Worm (Caenorhabditis elegans) whole organism, L3 larva: ENCODE data around the gene K05G3.1.

Experiments used
- R02D3.7 ChIP-seq: fragments of 150-350 bp; optimal IDR thresholded peaks from 2 replicates; lab custom pipeline; 2014; ENCODE audit warnings: missing biosample characterization, missing genetic modification characterization
- aly-2 ChIP-seq: fragments of 150-350 bp; optimal IDR thresholded peaks from 2 replicates; lab custom pipeline; 2014; ENCODE audit warnings: missing biosample characterization, missing genetic modification characterization
- ama-1 ChIP-seq: fragments of 150-350 bp; optimal IDR thresholded peaks from 2 replicates; lab custom pipeline; 2018
- ceh-16 ChIP-seq: sonication (generic microtip); optimal IDR thresholded peaks from 2 replicates; lab custom pipeline; 2017; ENCODE audit warnings: missing biosample characterization, missing genetic modification characterization
- ceh-82 ChIP-seq: fragments of 150-350 bp; optimal IDR thresholded peaks from 2 replicates; lab custom pipeline; 2014; ENCODE audit warnings: missing biosample characterization, missing genetic modification characterization
- daf-12 ChIP-seq: fragments of 150-350 bp; optimal IDR thresholded peaks from 2 replicates; lab custom pipeline; 2014; ENCODE audit warnings: missing biosample characterization, missing genetic modification reagents, missing genetic modification characterization
- egl-27 ChIP-seq: sonication (generic microtip); optimal IDR thresholded peaks from 4 replicates; lab custom pipeline; 2017; ENCODE audit warnings: missing biosample characterization, missing genetic modification reagents, missing genetic modification characterization
- egl-5 ChIP-seq: fragments of 150-350 bp; optimal IDR thresholded peaks from 2 replicates; lab custom pipeline; 2017; ENCODE audit warnings: missing biosample characterization, missing genetic modification reagents, missing genetic modification characterization, inconsistent platforms
- elt-1 ChIP-seq: fragments of 150-350 bp; optimal IDR thresholded peaks from 2 replicates; lab custom pipeline; 2014; ENCODE audit warnings: missing biosample characterization, missing genetic modification characterization
- elt-2 ChIP-seq: sonication (generic microtip); optimal IDR thresholded peaks from 2 replicates; lab custom pipeline; 2016; ENCODE audit warnings: missing genetic modification reagents, mild to moderate bottlenecking, missing genetic modification characterization, missing compliant biosample characterization
- fkh-10 ChIP-seq: sonication (generic microtip); optimal IDR thresholded peaks from 2 replicates; lab custom pipeline; 2017; ENCODE audit warnings: missing biosample characterization, missing genetic modification reagents, missing genetic modification characterization
- fkh-2 ChIP-seq: fragments of 150-350 bp; optimal IDR thresholded peaks from 2 replicates; lab custom pipeline; 2014; ENCODE audit warnings: missing biosample characterization, missing genetic modification reagents, missing genetic modification characterization
- fos-1 ChIP-seq: fragments of 150-350 bp; optimal IDR thresholded peaks from 2 replicates; lab custom pipeline; 2014; ENCODE audit warnings: missing biosample characterization, missing genetic modification characterization
- hmg-11 ChIP-seq: sonication (generic microtip); optimal IDR thresholded peaks from 2 replicates; lab custom pipeline; 2016; ENCODE audit warnings: missing genetic modification characterization, missing compliant biosample characterization
- jun-1 ChIP-seq: fragments of 150-350 bp; optimal IDR thresholded peaks from 2 replicates; lab custom pipeline; 2014; ENCODE audit warnings: missing biosample characterization, missing genetic modification reagents, missing genetic modification characterization
- lin-15B ChIP-seq: fragments of 150-350 bp; optimal IDR thresholded peaks from 2 replicates; lab custom pipeline; 2014; ENCODE audit warnings: missing biosample characterization, missing genetic modification characterization
- lin-39 ChIP-seq: fragments of 150-350 bp; optimal IDR thresholded peaks from 2 replicates; lab custom pipeline; 2018; ENCODE audit warnings: missing biosample characterization, missing genetic modification reagents, missing genetic modification characterization
- lsy-12 ChIP-seq: sonication (generic microtip); optimal IDR thresholded peaks from 2 replicates; lab custom pipeline; 2016; ENCODE audit warnings: mild to moderate bottlenecking, missing genetic modification characterization, missing compliant biosample characterization
- mdl-1 ChIP-seq: fragments of 150-350 bp; optimal IDR thresholded peaks from 2 replicates; lab custom pipeline; 2014; ENCODE audit warnings: missing biosample characterization, missing genetic modification characterization
- mml-1 ChIP-seq: fragments of 150-350 bp; sonication (generic microtip); optimal IDR thresholded peaks from 3 replicates; lab custom pipeline; 2014; ENCODE audit warnings: missing biosample characterization, missing genetic modification characterization
- nfya-1 ChIP-seq: sonication (generic microtip); optimal IDR thresholded peaks from 2 replicates; lab custom pipeline; 2017; ENCODE audit warnings: missing genetic modification characterization, mild to moderate bottlenecking, missing compliant biosample characterization, antibody characterized with exemption, moderate library complexity; ENCODE audit not compliant: insufficient read depth
- nhr-11 ChIP-seq: fragments of 150-350 bp; optimal IDR thresholded peaks from 2 replicates; lab custom pipeline; 2014; ENCODE audit warnings: missing biosample characterization, missing genetic modification characterization
- nhr-12 ChIP-seq: fragments of 150-350 bp; optimal IDR thresholded peaks from 2 replicates; lab custom pipeline; 2014; ENCODE audit warnings: missing biosample characterization, missing genetic modification characterization
- nhr-23 ChIP-seq: fragments of 150-350 bp; optimal IDR thresholded peaks from 2 replicates; lab custom pipeline; 2014; ENCODE audit warnings: missing biosample characterization, missing genetic modification reagents, missing genetic modification characterization
- nhr-237 ChIP-seq: fragments of 150-350 bp; optimal IDR thresholded peaks from 2 replicates; lab custom pipeline; 2014; ENCODE audit warnings: missing biosample characterization, missing genetic modification characterization
- nhr-25 ChIP-seq: sonication (generic microtip); optimal IDR thresholded peaks from 2 replicates; lab custom pipeline; 2017; ENCODE audit warnings: missing biosample characterization, missing genetic modification characterization
- nhr-28 ChIP-seq: fragments of 150-350 bp; optimal IDR thresholded peaks from 2 replicates; lab custom pipeline; 2014; ENCODE audit warnings: missing biosample characterization, missing genetic modification characterization
- nhr-67 ChIP-seq: fragments of 150-350 bp; optimal IDR thresholded peaks from 2 replicates; lab custom pipeline; 2014; ENCODE audit warnings: missing biosample characterization, missing genetic modification characterization
- nhr-77 ChIP-seq: fragments of 150-350 bp; optimal IDR thresholded peaks from 2 replicates; lab custom pipeline; 2014; ENCODE audit warnings: missing biosample characterization, missing genetic modification characterization
- pha-4 ChIP-seq: fragments of 150-350 bp; optimal IDR thresholded peaks from 2 replicates; lab custom pipeline; 2014; ENCODE audit warnings: missing biosample characterization, missing genetic modification reagents, missing genetic modification characterization
- sea-2 ChIP-seq: fragments of 150-350 bp; sonication (generic microtip); optimal IDR thresholded peaks from 4 replicates; lab custom pipeline; 2014; ENCODE audit warnings: missing biosample characterization, missing genetic modification reagents, missing genetic modification characterization
- skn-1 ChIP-seq: fragments of 150-350 bp; optimal IDR thresholded peaks from 2 replicates; lab custom pipeline; 2014; ENCODE audit warnings: missing biosample characterization, missing genetic modification characterization
- unc-39 ChIP-seq: sonication (generic microtip); optimal IDR thresholded peaks from 4 replicates; lab custom pipeline; 2017; ENCODE audit warnings: missing biosample characterization, missing genetic modification characterization
- unc-62 ChIP-seq: fragments of 150-350 bp; sonication (generic microtip); optimal IDR thresholded peaks from 4 replicates; lab custom pipeline; 2014; ENCODE audit warnings: missing biosample characterization, missing genetic modification reagents, missing genetic modification characterization
- zag-1 ChIP-seq: fragments of 150-350 bp; optimal IDR thresholded peaks from 2 replicates; lab custom pipeline; 2014; ENCODE audit warnings: missing biosample characterization, missing genetic modification characterization

The K05G3.1 gene

ce11 chrX:16534564-16534963, 33.4 kb downstream of the K05G3.1 start (continued):
- TF ChIP-seq nhr-237 (tag; lab: Kevin White, UChicago) (no peak), fkh-10 (GFP tag; lab: Kevin White, UChicago) (no peak), aly-2 (tag; lab: Kevin White, UChicago) (no peak), egl-5 (tag; lab: Kevin White, UChicago) (peak; percentile 61), lsy-12 (no peak), fkh-2 (tag; lab: Kevin White, UChicago) (no peak), nhr-77 (tag; lab: Kevin White, UChicago) (no peak), daf-12 (tag; lab: Kevin White, UChicago) (no peak)

- TF ChIP-seq nfya-1 (tag; lab: Kevin White, UChicago) = no peak
- no peak for TF ChIP-seq unc-39 (tag; lab: Kevin White, UChicago)
- TF ChIP-seq jun-1 (tag; lab: Kevin White, UChicago) = no peak
- no peak for TF ChIP-seq hmg-11 (tag; lab: Kevin White, UChicago)
- no peak for TF ChIP-seq nhr-237 (tag; lab: Kevin White, UChicago)
- TF ChIP-seq egl-27 (tag; lab: Kevin White, UChicago) = no peak
- TF ChIP-seq elt-1 = no peak
- TF ChIP-seq nhr-12 = no peak
- TF ChIP-seq unc-62 (GFP tag; lab: Kevin White, UChicago) = no peak
- no peak for TF ChIP-seq mml-1
- no peak for TF ChIP-seq daf-12 (tag; lab: Kevin White, UChicago)
- no peak for TF ChIP-seq nhr-67 (tag; lab: Kevin White, UChicago)
- TF ChIP-seq fkh-10 (GFP tag; lab: Kevin White, UChicago) = no peak
- TF ChIP-seq nhr-28 (tag; lab: Kevin White, UChicago) = no peak
- no peak for TF ChIP-seq ceh-82 (tag; lab: Kevin White, UChicago)
- no peak for TF ChIP-seq ceh-16 (tag; lab: Kevin White, UChicago)
These were observed 34.1 kb downstream of the K05G3.1 start for ce11 chrX:16535192-16535591.

- TF ChIP-seq nfya-1 (tag; lab: Kevin White, UChicago) (peak; percentile 3), lin-39 (tag; lab: Kevin White, UChicago) (no peak)
These were observed 35.3 kb downstream of the K05G3.1 start, which contains the start of gene pat-9 for ce11 chrX:16536230-16536940. TSS of gene pat-9 (plus strand) at chrX:16536890.

- no peak for TF ChIP-seq hmg-11 (tag; lab: Kevin White, UChicago)
- TF ChIP-seq elt-1 = no peak
- no peak for TF ChIP-seq lsy-12
- TF ChIP-seq pha-4 = no peak
These were observed 39.2 kb downstream of the K05G3.1 start, which contains the start of gene osm-1 for ce11 chrX:16540374-16540773. TSS of gene osm-1 (plus strand) at chrX:16540674.

ce11 chrX:16543887-16544286, 42.8 kb downstream of the K05G3.1 start:
- TF ChIP-seq pha-4 (no peak), R02D3.7 (tag; lab: Kevin White, UChicago) (no peak), nhr-77 (tag; lab: Kevin White, UChicago) (no peak), nhr-23 (tag; lab: Kevin White, UChicago) (no peak), zag-1 (tag; lab: Kevin White, UChicago) (no peak), ceh-16 (tag; lab: Kevin White, UChicago) (no peak), aly-2 (tag; lab: Kevin White, UChicago) (no peak), lin-15B (tag; lab: Kevin White, UChicago) (no peak), ama-1 (lab: Kevin White, UChicago) (no peak), nhr-25 (tag; lab: Kevin White, UChicago) (no peak), skn-1 (tag; lab: Kevin White, UChicago) (no peak), fos-1 (tag; lab: Kevin White, UChicago) (no peak), elt-2 (tag; lab: Kevin White, UChicago) (no peak), sea-2 (GFP tag; lab: Kevin White, UChicago) (no peak), nhr-11 (tag; lab: Kevin White, UChicago) (no peak), lin-39 (tag; lab: Kevin White, UChicago) (no peak), mdl-1 (tag; lab: Kevin White, UChicago) (no peak), nhr-67 (tag; lab: Kevin White, UChicago) (no peak), nfya-1 (tag; lab: Kevin White, UChicago) (no peak)
